Worm (Caenorhabditis elegans) whole organism, young adult: ENCODE data around the gene hrpu-1.

ENCODE experiments used
- B0035.1 ChIP-seq: sonication (generic microtip); optimal IDR thresholded peaks from 2 replicates; lab custom pipeline; 2016; ENCODE audit warnings: missing genetic modification characterization, mild to moderate bottlenecking, missing compliant biosample characterization, missing genotype, missing genetic modification reagents
- B0336.3 ChIP-seq: fragments of 200-800 bp; sonication (Bioruptor generic); IDR thresholded peaks from 2 replicates; pipeline ENCODE4 v1.3.6; 2022; ENCODE audit warnings: missing genetic modification characterization, missing compliant biosample characterization
- C06A6.2 ChIP-seq: fragments of 200-800 bp; sonication (Bioruptor generic); conservative IDR thresholded peaks from 2 replicates; pipeline ENCODE4 v1.3.6; 2022; ENCODE audit warnings: missing genetic modification characterization, missing compliant biosample characterization
- F10E7.11 ChIP-seq: sonication (generic microtip); optimal IDR thresholded peaks from 2 replicates; lab custom pipeline; 2017; ENCODE audit warnings: mild to moderate bottlenecking, missing genetic modification characterization, moderate library complexity, missing compliant biosample characterization
- F55B11.4 ChIP-seq: sonication (generic microtip); optimal IDR thresholded peaks from 2 replicates; lab custom pipeline; 2016; ENCODE audit warnings: missing compliant biosample characterization, missing genetic modification characterization, borderline replicate concordance; ENCODE audit not compliant: insufficient read depth
- F57A8.1 ChIP-seq: fragments of 200-800 bp; sonication (Bioruptor generic); optimal IDR thresholded peaks from 2 replicates; lab custom pipeline; 2018; ENCODE audit warnings: mild to moderate bottlenecking, missing genetic modification characterization, moderate library complexity, missing compliant biosample characterization
- T26A5.8 ChIP-seq: sonication (generic microtip); optimal IDR thresholded peaks from 2 replicates; lab custom pipeline; 2016; ENCODE audit warnings: missing genetic modification characterization, missing compliant biosample characterization
- Y53F4B.3 ChIP-seq: fragments of 200-800 bp; sonication (Bioruptor generic); IDR thresholded peaks from 2 replicates; pipeline ENCODE4 v1.3.6; 2022; ENCODE audit warnings: missing genetic modification reagents, missing genetic modification characterization, missing compliant biosample characterization
- Y53G8AR.9 ChIP-seq: fragments of 200-800 bp; sonication (Bioruptor generic); conservative IDR thresholded peaks from 2 replicates; pipeline ENCODE4 v1.3.6; 2022; ENCODE audit warnings: missing genetic modification reagents, missing genetic modification characterization, missing compliant biosample characterization
- ZK185.1 ChIP-seq: sonication (generic microtip); optimal IDR thresholded peaks from 2 replicates; lab custom pipeline; 2016; ENCODE audit warnings: mild to moderate bottlenecking, missing genetic modification characterization, missing compliant biosample characterization; ENCODE audit not compliant: poor library complexity, severe bottlenecking
- aptf-3 ChIP-seq: fragments of 200-800 bp; sonication (Bioruptor generic); IDR thresholded peaks from 2 replicates; pipeline ENCODE4 v1.3.6; 2022; ENCODE audit warnings: missing genetic modification characterization, missing compliant biosample characterization
- attf-6 ChIP-seq: fragments of 200-800 bp; sonication (Bioruptor generic); IDR thresholded peaks from 2 replicates; pipeline ENCODE4 v1.3.6; 2022; ENCODE audit warnings: missing genetic modification reagents, missing genetic modification characterization, missing compliant biosample characterization
- cebp-2 ChIP-seq: fragments of 200-800 bp; sonication (Bioruptor generic); IDR thresholded peaks from 2 replicates; pipeline ENCODE4 v1.3.6; 2022; ENCODE audit warnings: missing genetic modification characterization, missing compliant biosample characterization
- hlh-26 ChIP-seq: fragments of 200-800 bp; sonication (Bioruptor generic); conservative IDR thresholded peaks from 2 replicates; pipeline ENCODE4 v1.3.6; 2022; ENCODE audit warnings: missing genetic modification reagents, missing genetic modification characterization, missing compliant biosample characterization
- hmg-20 ChIP-seq: fragments of 200-800 bp; sonication (Bioruptor generic); IDR thresholded peaks from 2 replicates; pipeline ENCODE4 v1.3.6; 2022; ENCODE audit warnings: missing genetic modification reagents, missing genetic modification characterization, missing compliant biosample characterization
- lag-1 ChIP-seq: fragments of 200-800 bp; sonication (Bioruptor generic); IDR thresholded peaks from 2 replicates; pipeline ENCODE4 v1.3.6; 2022; ENCODE audit warnings: missing genetic modification reagents, missing genetic modification characterization, missing compliant biosample characterization
- let-526 ChIP-seq: fragments of 200-800 bp; sonication (Bioruptor generic); IDR thresholded peaks from 2 replicates; pipeline ENCODE4 v1.3.6; 2022; ENCODE audit warnings: missing genetic modification reagents, missing genetic modification characterization, missing compliant biosample characterization
- let-607 ChIP-seq, 2 experiments: fragments of 200-800 bp in 1 of 2; sonication (Bioruptor generic) in 1 of 2; sonication (generic microtip) in 1 of 2; optimal IDR thresholded peaks; 2 replicates each; lab custom pipeline; 2016 to 2018; ENCODE audit warnings: mild to moderate bottlenecking in 2 of 2, missing compliant biosample characterization in 2 of 2, missing genetic modification characterization in 2 of 2, moderate library complexity in 2 of 2, missing genotype in 1 of 2
- lin-35 ChIP-seq, 3 experiments: fragments of 150-350 bp in 2 of 3; sonication (generic microtip) in 1 of 3; optimal IDR thresholded peaks; 2 replicates each; lab custom pipeline; 2014 to 2018; ENCODE audit warnings: missing biosample characterization in 3 of 3, missing genetic modification characterization in 3 of 3, missing genetic modification reagents in 3 of 3
- lir-1 ChIP-seq: fragments of 200-800 bp; sonication (Bioruptor generic); conservative IDR thresholded peaks from 2 replicates; pipeline ENCODE4 v1.3.6; 2022; ENCODE audit warnings: missing genetic modification reagents, missing genetic modification characterization, missing compliant biosample characterization
- madf-8 ChIP-seq: fragments of 200-800 bp; sonication (Bioruptor generic); conservative IDR thresholded peaks from 2 replicates; pipeline ENCODE4 v1.3.6; 2022; ENCODE audit warnings: missing genetic modification reagents, missing genetic modification characterization, missing compliant biosample characterization
- mcd-1 ChIP-seq: fragments of 200-800 bp; sonication (Bioruptor generic); IDR thresholded peaks from 2 replicates; pipeline ENCODE4 v1.3.6; 2022; ENCODE audit warnings: missing genetic modification reagents, missing genetic modification characterization, missing compliant biosample characterization
- mel-28 ChIP-seq: sonication (generic microtip); optimal IDR thresholded peaks from 2 replicates; lab custom pipeline; 2016; ENCODE audit warnings: borderline replicate concordance, mild to moderate bottlenecking, missing genetic modification characterization, missing compliant biosample characterization
- nfya-1 ChIP-seq: sonication (generic microtip); optimal IDR thresholded peaks from 2 replicates; lab custom pipeline; 2017; ENCODE audit warnings: antibody characterized with exemption, missing compliant biosample characterization, missing genetic modification characterization, borderline replicate concordance; ENCODE audit not compliant: insufficient read depth
- nfya-2 ChIP-seq: fragments of 200-800 bp; sonication (Bioruptor generic); IDR thresholded peaks from 2 replicates; pipeline ENCODE4 v1.3.6; 2022; ENCODE audit warnings: missing genetic modification reagents, missing genetic modification characterization, missing compliant biosample characterization
- snpc-3.4 ChIP-seq: sonication (generic microtip); optimal IDR thresholded peaks from 2 replicates; lab custom pipeline; 2017; ENCODE audit warnings: missing genetic modification characterization, mild to moderate bottlenecking, missing compliant biosample characterization, antibody characterized with exemption, moderate library complexity, missing genotype, missing genetic modification reagents
- snpc-4 ChIP-seq, 5 experiments: fragments of 150-350 bp in 1 of 5; sonication (generic microtip) in 4 of 5; optimal IDR thresholded peaks; 2 replicates each; lab custom pipeline; 2014 to 2018; ENCODE audit warnings: missing genetic modification characterization in 5 of 5, missing biosample characterization in 3 of 5, antibody characterized with exemption in 2 of 5, mild to moderate bottlenecking in 2 of 5, missing compliant biosample characterization in 2 of 5, missing genotype in 2 of 5, moderate library complexity in 2 of 5, missing genetic modification reagents in 1 of 5
- sptf-2 ChIP-seq: fragments of 200-800 bp; sonication (Bioruptor generic); optimal IDR thresholded peaks from 2 replicates; lab custom pipeline; 2018; ENCODE audit warnings: mild to moderate bottlenecking, missing genetic modification characterization, missing compliant biosample characterization
- zfh-2 ChIP-seq: fragments of 200-800 bp; sonication (Bioruptor generic); conservative IDR thresholded peaks from 2 replicates; pipeline ENCODE4 v1.3.6; 2022; ENCODE audit warnings: missing genetic modification reagents, missing genetic modification characterization, missing compliant biosample characterization
- ztf-28 ChIP-seq: fragments of 200-800 bp; sonication (Bioruptor generic); IDR thresholded peaks from 2 replicates; pipeline ENCODE4 v1.3.6; 2022; ENCODE audit warnings: missing genetic modification reagents, missing genetic modification characterization, missing compliant biosample characterization
- ztf-3 ChIP-seq: fragments of 200-800 bp; sonication (Bioruptor generic); optimal IDR thresholded peaks from 2 replicates; lab custom pipeline; 2018; ENCODE audit warnings: mild to moderate bottlenecking, missing genetic modification characterization, missing compliant biosample characterization
- ztf-6 ChIP-seq: fragments of 200-800 bp; sonication (Bioruptor generic); IDR thresholded peaks from 2 replicates; pipeline ENCODE4 v1.3.6; 2022; ENCODE audit warnings: missing genetic modification reagents, missing genetic modification characterization, missing compliant biosample characterization

Gene hrpu-1

ce11 chrIV:15049288-15050094 lies 10.1 kb downstream of the hrpu-1 start (continued):
- TF ChIP-seq mcd-1 (GFP tag; lab: Robert Waterston, UW) (peak; percentile 52; the same call in 1 of the 2 replicates), F57A8.1 (GFP tag; lab: Kevin White, UChicago) (no peak), aptf-3 (GFP tag; lab: Robert Waterston, UW) (0 out of 2 replicates have a peak, but pooled peaks have one; percentile 38), Y53G8AR.9 (GFP tag; lab: Robert Waterston, UW) (peak; percentile 49), attf-6 (GFP tag; lab: Robert Waterston, UW) (0 out of 2 replicates have a peak, but pooled peaks have one; percentile 18), B0336.3 (GFP tag; lab: Robert Waterston, UW) (peak; percentile 65; the same call in 1 of the 2 replicates), mel-28 (tag; lab: Kevin White, UChicago) (no peak), lin-35 (GFP tag; optimal IDR thresholded peaks at IDR 0.05; lab: Kevin White, UChicago) (peak in 1 of 3 experiments; percentile 5), ZK185.1 (no peak), lir-1 (GFP tag; lab: Robert Waterston, UW) (no peak), snpc-3.4 (tag; lab: Kevin White, UChicago) (peak; percentile 3), sptf-2 (GFP tag; lab: Kevin White, UChicago) (no peak), ztf-6 (no peak), F10E7.11 (no peak), madf-8 (no peak)
- TF ChIP-seq, all 124 proteins: peak for 32

DNA sequence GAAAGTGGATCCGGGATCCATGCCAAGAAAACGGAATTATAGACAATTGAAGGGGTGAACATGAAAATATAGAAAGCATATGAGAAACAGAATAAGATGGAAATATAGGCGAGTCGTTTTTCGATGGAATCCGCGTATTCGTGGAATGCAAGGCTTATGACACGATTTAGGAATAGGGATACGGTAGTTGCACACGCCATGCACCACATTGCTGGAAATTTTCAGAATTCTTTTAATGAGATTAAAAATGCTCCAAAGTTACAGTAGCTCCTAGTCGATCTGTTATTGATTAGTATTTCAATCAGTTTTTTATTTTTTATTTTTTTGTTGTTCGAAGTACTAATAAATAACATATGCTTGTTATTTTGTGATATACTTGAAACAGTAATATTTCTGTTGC lies 11.6 kb downstream of the hrpu-1 start:
- TF ChIP-seq cebp-2 (GFP tag; lab: Robert Waterston, UW) (0 out of 2 replicates have a peak, but pooled peaks have one; percentile 61), T26A5.8 (tag; lab: Kevin White, UChicago) (no peak)

ce11 chrIV:15053271-15053670 lies 13.9 kb downstream of the hrpu-1 start, which contains the start of gene srt-47:
Gene srt-47, minus strand, starts transcription at chrIV:15053371.
- TF ChIP-seq ztf-3 (GFP tag; lab: Kevin White, UChicago) (no peak), B0336.3 (GFP tag; lab: Robert Waterston, UW) (no peak), lag-1 (GFP tag; lab: Robert Waterston, UW) (no peak), zfh-2 (GFP tag; lab: Robert Waterston, UW) (no peak), Y53G8AR.9 (GFP tag; lab: Robert Waterston, UW) (no peak), T26A5.8 (tag; lab: Kevin White, UChicago) (no peak), F55B11.4 (tag; lab: Kevin White, UChicago) (no peak), snpc-4 (GFP tag; optimal IDR thresholded peaks at IDR 0.05; lab: Kevin White, UChicago) (no peak), snpc-4 (tag; optimal IDR thresholded peaks at IDR 0.05; lab: Kevin White, UChicago) (no peak), ztf-28 (no peak), let-526 (GFP tag; lab: Robert Waterston, UW) (no peak), nfya-1 (tag; lab: Kevin White, UChicago) (no peak), nfya-2 (GFP tag; lab: Robert Waterston, UW) (no peak), hlh-26 (GFP tag; lab: Robert Waterston, UW) (no peak), C06A6.2 (GFP tag; lab: Robert Waterston, UW) (no peak), aptf-3 (GFP tag; lab: Robert Waterston, UW) (no peak), attf-6 (GFP tag; lab: Robert Waterston, UW) (no peak), Y53F4B.3 (GFP tag; lab: Robert Waterston, UW) (no peak), hmg-20 (GFP tag; lab: Robert Waterston, UW) (no peak), B0035.1 (tag; lab: Kevin White, UChicago) (no peak), let-607 (tag; optimal IDR thresholded peaks at IDR 0.05; lab: Kevin White, UChicago) (no peak)
